Fruit fly (Drosophila melanogaster) whole organism, wandering third instar larva: Measurements from ENCODE around the gene Jhbp5.
A peak's percentile ranks its signal among the peaks of the same experiment; 100 is the strongest.

Experiments
- Abd-B ChIP-seq: fragments of >200 bp; optimal IDR thresholded peaks from 2 replicates; lab custom pipeline; 2017; ENCODE audit warnings: missing biosample characterization, missing genetic modification characterization
- CG32264 ChIP-seq: fragments of 200-800 bp; sonication (Bioruptor generic); optimal IDR thresholded peaks from 2 replicates; lab custom pipeline; 2016; ENCODE audit warnings: missing biosample characterization, missing genetic modification characterization
- CG9705 ChIP-seq: fragments of 200-800 bp; sonication (Bioruptor generic); optimal IDR thresholded peaks from 2 replicates; lab custom pipeline; 2018; ENCODE audit warnings: missing biosample characterization, mild to moderate bottlenecking, missing genetic modification characterization
- CrebA ChIP-seq: fragments of 200-800 bp; sonication (Bioruptor generic); optimal IDR thresholded peaks from 2 replicates; lab custom pipeline; 2016; ENCODE audit warnings: missing biosample characterization, mild to moderate bottlenecking, missing genetic modification characterization, borderline replicate concordance
- Dfd ChIP-seq: fragments of >200 bp; optimal IDR thresholded peaks from 2 replicates; lab custom pipeline; 2017; ENCODE audit warnings: missing biosample characterization, missing genetic modification characterization
- Dif ChIP-seq: fragments of 200-275, 200-300 bp; sonication (Bioruptor generic); optimal IDR thresholded peaks from 2 replicates; lab custom pipeline; 2018; ENCODE audit warnings: missing biosample characterization, missing genetic modification characterization; ENCODE audit not compliant: partially characterized antibody
- HLH106 ChIP-seq: fragments of 200-800 bp; optimal IDR thresholded peaks from 3 replicates; lab custom pipeline; 2019; ENCODE audit warnings: missing biosample characterization, mild to moderate bottlenecking, missing genetic modification characterization, moderate library complexity
- Hnf4 ChIP-seq: fragments of 200-800 bp; sonication (Bioruptor generic); optimal IDR thresholded peaks from 2 replicates; lab custom pipeline; 2016; ENCODE audit warnings: missing biosample characterization, mild to moderate bottlenecking, missing genetic modification characterization
- Hr78 ChIP-seq: fragments of >200 bp; optimal IDR thresholded peaks from 2 replicates; lab custom pipeline; 2017; ENCODE audit warnings: missing biosample characterization, missing genetic modification characterization
- Hr83 ChIP-seq: fragments of 200-300 bp; sonication (Bioruptor generic); optimal IDR thresholded peaks from 2 replicates; lab custom pipeline; 2016; ENCODE audit warnings: missing biosample characterization, mild to moderate bottlenecking, missing genetic modification characterization, moderate library complexity; ENCODE audit not compliant: poor library complexity, severe bottlenecking
- Jra ChIP-seq: sonication (Bioruptor generic); optimal IDR thresholded peaks from 2 replicates; lab custom pipeline; 2016; ENCODE audit warnings: missing biosample characterization, missing genetic modification characterization
- Mio ChIP-seq: sonication (Bioruptor generic); optimal IDR thresholded peaks from 2 replicates; lab custom pipeline; 2016; ENCODE audit warnings: missing biosample characterization, missing genetic modification characterization
- Myc ChIP-seq: fragments of >200 bp; optimal IDR thresholded peaks from 2 replicates; lab custom pipeline; 2017
- N ChIP-seq: fragments of >200 bp; optimal IDR thresholded peaks from 2 replicates; lab custom pipeline; 2018; ENCODE audit warnings: missing biosample characterization, missing external identifiers, missing genetic modification characterization
- OdsH ChIP-seq: fragments of 200-800 bp; sonication (Bioruptor generic); optimal IDR thresholded peaks from 2 replicates; lab custom pipeline; 2016; ENCODE audit warnings: missing biosample characterization, mild to moderate bottlenecking, missing genetic modification characterization
- Rel ChIP-seq, 2 experiments: fragments of 200-800 bp; sonication (Bioruptor generic) in 1 of 2; optimal IDR thresholded peaks; 2 replicates in 1 of 2; 3 replicates in 1 of 2; lab custom pipeline; 2016 to 2019; ENCODE audit warnings: mild to moderate bottlenecking in 2 of 2, missing biosample characterization in 2 of 2, missing genetic modification characterization in 2 of 2, moderate library complexity in 1 of 2
- Sp1 ChIP-seq: fragments of 200-800 bp; sonication (Bioruptor generic); optimal IDR thresholded peaks from 3 replicates; lab custom pipeline; 2019; ENCODE audit warnings: missing biosample characterization, mild to moderate bottlenecking, missing genetic modification characterization, moderate library complexity
- Vsx2 ChIP-seq: fragments of 200-300, 225-300 bp; sonication (Bioruptor generic); optimal IDR thresholded peaks from 2 replicates; lab custom pipeline; 2018; ENCODE audit warnings: missing biosample characterization, missing genetic modification characterization; ENCODE audit not compliant: partially characterized antibody
- br ChIP-seq: fragments of 200-800 bp; sonication (Bioruptor generic); optimal IDR thresholded peaks from 2 replicates; lab custom pipeline; 2016; ENCODE audit warnings: missing biosample characterization, missing genetic modification characterization
- dl ChIP-seq, 2 experiments: fragments of 175-275, 200-275 bp in 1 of 2; fragments of 200-275 bp in 1 of 2; sonication (Bioruptor generic); optimal IDR thresholded peaks; lab custom pipeline; 2018; ENCODE audit warnings: mild to moderate bottlenecking in 2 of 2, missing biosample characterization in 2 of 2, missing genetic modification characterization in 2 of 2, moderate library complexity in 2 of 2; ENCODE audit not compliant: partially characterized antibody in 2 of 2, insufficient read depth in 1 of 2
- dsf ChIP-seq: sonication (Bioruptor generic); optimal IDR thresholded peaks from 2 replicates; lab custom pipeline; 2016; ENCODE audit warnings: missing biosample characterization, missing genetic modification characterization, borderline replicate concordance
- ey ChIP-seq: fragments of 200-800 bp; sonication (Bioruptor generic); optimal IDR thresholded peaks from 2 replicates; lab custom pipeline; 2016; ENCODE audit warnings: missing biosample characterization, missing genetic modification characterization
- foxo ChIP-seq, 2 experiments: fragments of 200-800 bp; sonication (Bioruptor generic); optimal IDR thresholded peaks; 2 replicates in 1 of 2; 3 replicates in 1 of 2; lab custom pipeline; 2016 to 2017; ENCODE audit warnings: missing biosample characterization in 2 of 2, missing genetic modification characterization in 2 of 2
- fru ChIP-seq: fragments of 200-800 bp; sonication (Bioruptor generic); optimal IDR thresholded peaks from 3 replicates; lab custom pipeline; 2016; ENCODE audit warnings: missing biosample characterization, mild to moderate bottlenecking, missing genetic modification characterization
- h ChIP-seq: fragments of 200-800 bp; sonication (Bioruptor generic); optimal IDR thresholded peaks from 3 replicates; lab custom pipeline; 2016; ENCODE audit warnings: missing biosample characterization, mild to moderate bottlenecking, missing genetic modification characterization
- lola ChIP-seq: fragments of >200 bp; optimal IDR thresholded peaks from 2 replicates; lab custom pipeline; 2017; ENCODE audit warnings: missing biosample characterization, missing genetic modification characterization
- pan ChIP-seq: fragments of >200 bp; optimal IDR thresholded peaks from 2 replicates; lab custom pipeline; 2017
- psq ChIP-seq: fragments of 200-800 bp; sonication (Bioruptor generic); optimal IDR thresholded peaks from 3 replicates; lab custom pipeline; 2017; ENCODE audit warnings: missing biosample characterization, mild to moderate bottlenecking, missing genetic modification characterization, moderate library complexity
- rgr ChIP-seq: fragments of 200-800 bp; sonication (Bioruptor generic); optimal IDR thresholded peaks from 3 replicates; lab custom pipeline; 2016; ENCODE audit warnings: missing biosample characterization, mild to moderate bottlenecking, missing genetic modification characterization
- sage ChIP-seq: fragments of 200-800 bp; sonication (Bioruptor generic); optimal IDR thresholded peaks from 2 replicates; lab custom pipeline; 2016; ENCODE audit warnings: missing biosample characterization, mild to moderate bottlenecking, missing genetic modification characterization
- sv ChIP-seq: fragments of 200-800 bp; sonication (Bioruptor generic); optimal IDR thresholded peaks from 3 replicates; lab custom pipeline; 2016; ENCODE audit warnings: missing biosample characterization, missing genetic modification characterization

Gene Jhbp5

DNA sequence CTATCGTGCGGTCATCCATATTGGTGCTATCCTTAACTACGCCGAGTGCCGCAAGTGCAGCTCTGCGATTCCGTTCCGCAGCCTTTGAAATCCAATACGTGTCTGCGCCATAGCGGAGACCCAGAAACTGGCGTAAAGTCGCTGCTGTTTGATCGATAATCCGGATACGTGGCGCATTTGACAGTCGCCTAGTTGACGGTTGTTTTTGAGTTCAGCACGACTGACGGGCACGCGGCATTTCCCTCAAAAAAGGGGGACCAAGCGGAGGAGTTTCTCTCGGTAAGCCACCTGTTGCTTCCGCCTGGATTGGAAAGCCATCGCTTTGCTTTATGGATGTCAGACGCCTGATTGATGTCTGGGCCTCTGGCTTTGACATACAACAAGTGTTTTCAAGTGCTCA, 21.6 kb upstream of the Jhbp5 start, which contains the start of gene CG10185:
CG10185 (minus strand) TSS at position 101 of the 400 bp plus-strand sequence.
- TF ChIP-seq Hr83 (GFP tag; lab: Kevin White, UChicago): no peak
- TF ChIP-seq Jra (GFP tag; lab: Kevin White, UChicago): no peak
- no peak for TF ChIP-seq CG9705 (GFP tag; lab: Kevin White, UChicago)
- TF ChIP-seq OdsH (GFP tag; lab: Kevin White, UChicago): no peak
- no peak for TF ChIP-seq N (GFP tag; lab: Kevin White, UChicago)
- TF ChIP-seq pan: no peak
- TF ChIP-seq Hnf4 (GFP tag; lab: Kevin White, UChicago): no peak
- TF ChIP-seq sage (GFP tag; lab: Kevin White, UChicago): no peak
- no peak for TF ChIP-seq CrebA
- TF ChIP-seq Myc (lab: Kevin White, UChicago): no peak
- TF ChIP-seq dl (GFP tag; optimal IDR thresholded peaks at IDR 0.05; lab: Kevin White, UChicago; ENCODE audit: insufficient read depth in 1 of 2, partially characterized antibody in 2 of 2): no peak
- TF ChIP-seq CG32264 (GFP tag; lab: Kevin White, UChicago): no peak
- no peak for TF ChIP-seq psq (GFP tag; lab: Kevin White, UChicago)
- no peak for TF ChIP-seq Hr78 (GFP tag; lab: Kevin White, UChicago)
- no peak for TF ChIP-seq Abd-B (GFP tag; lab: Kevin White, UChicago)
- TF ChIP-seq lola (GFP tag; lab: Kevin White, UChicago): no peak
- TF ChIP-seq HLH106 (tag; lab: Kevin White, UChicago): no peak
- TF ChIP-seq br (GFP tag; lab: Kevin White, UChicago): no peak
- TF ChIP-seq, all 38 proteins: peak for 0

DNA sequence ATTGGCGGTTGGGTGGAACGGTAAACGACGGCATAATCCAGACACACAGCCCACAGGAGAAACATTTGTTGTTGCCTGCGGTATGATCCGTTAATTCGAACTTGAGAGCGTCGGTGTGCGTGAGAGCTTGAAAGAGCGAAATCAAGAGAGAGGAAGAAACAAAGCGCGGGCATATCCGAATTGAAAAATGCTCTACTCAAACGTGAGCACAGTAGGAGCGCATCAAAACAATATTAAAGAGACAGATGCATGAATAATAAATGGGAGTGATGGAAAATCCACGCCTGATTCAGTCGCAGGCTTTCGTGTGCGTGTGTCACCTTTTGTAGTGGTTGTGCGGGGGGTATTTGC, 5.4 kb upstream of the Jhbp5 start:
- TF ChIP-seq psq (GFP tag; lab: Kevin White, UChicago) (peak; percentile 29), Dif (GFP tag; lab: Kevin White, UChicago) (peak; percentile 34), br (GFP tag; lab: Kevin White, UChicago) (peak; percentile 33), Vsx2 (GFP tag; lab: Kevin White, UChicago) (no peak), dl (GFP tag; optimal IDR thresholded peaks at IDR 0.05; lab: Kevin White, UChicago; ENCODE audit: insufficient read depth in 1 of 2, partially characterized antibody in 2 of 2) (peak in 1 of 2 experiments; percentile 22), Hr83 (GFP tag; lab: Kevin White, UChicago) (peak; percentile 4)

DNA sequence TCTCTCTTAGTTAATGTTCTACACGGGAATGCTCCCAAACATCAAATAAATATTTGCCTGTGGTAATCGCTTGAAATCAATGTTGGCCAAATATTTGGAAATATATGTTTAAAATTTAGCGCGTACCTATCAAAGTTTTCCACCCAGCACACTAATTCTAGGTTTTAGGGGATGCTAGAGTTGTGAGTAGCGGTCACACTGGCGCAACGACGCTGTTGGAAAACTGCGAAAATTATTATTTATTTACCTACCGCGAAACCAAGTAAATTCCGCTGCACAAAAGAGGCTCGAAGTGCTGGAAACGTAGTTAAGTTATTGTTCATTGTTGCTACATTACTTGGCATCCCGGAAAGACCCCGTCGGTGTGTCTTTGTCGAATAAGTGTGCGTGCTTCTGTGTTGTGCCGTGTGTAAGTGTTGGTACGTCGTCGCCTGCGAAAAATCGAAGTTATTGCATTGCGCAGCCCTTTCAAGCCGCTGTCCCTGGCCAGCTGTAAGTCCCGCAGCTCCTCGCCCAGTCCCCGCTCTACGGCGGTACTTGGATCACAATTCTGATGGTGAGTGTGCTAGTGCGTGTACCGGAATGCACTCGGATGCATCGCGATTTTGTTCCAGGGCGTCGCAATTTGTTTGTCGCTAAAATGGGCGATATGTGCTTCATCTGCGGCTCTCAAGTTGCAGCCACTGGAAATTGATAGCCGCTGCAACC, 4.8 kb upstream of the Jhbp5 start, which contains the start of gene msps:
msps (plus strand) TSS at position 181 of the 708 bp plus-strand sequence.
- TF ChIP-seq dsf (GFP tag; lab: Kevin White, UChicago): no peak
- TF ChIP-seq psq (GFP tag; lab: Kevin White, UChicago): no peak
- TF ChIP-seq Mio (GFP tag; lab: Kevin White, UChicago): no peak
- no peak for TF ChIP-seq Rel (GFP tag; optimal IDR thresholded peaks at IDR 0.05; lab: Kevin White, UChicago)
- peak; percentile 19 for TF ChIP-seq Rel (tag; optimal IDR thresholded peaks at IDR 0.05; lab: Kevin White, UChicago)
- TF ChIP-seq Myc (lab: Kevin White, UChicago): no peak
- no peak for TF ChIP-seq sv

DNA sequence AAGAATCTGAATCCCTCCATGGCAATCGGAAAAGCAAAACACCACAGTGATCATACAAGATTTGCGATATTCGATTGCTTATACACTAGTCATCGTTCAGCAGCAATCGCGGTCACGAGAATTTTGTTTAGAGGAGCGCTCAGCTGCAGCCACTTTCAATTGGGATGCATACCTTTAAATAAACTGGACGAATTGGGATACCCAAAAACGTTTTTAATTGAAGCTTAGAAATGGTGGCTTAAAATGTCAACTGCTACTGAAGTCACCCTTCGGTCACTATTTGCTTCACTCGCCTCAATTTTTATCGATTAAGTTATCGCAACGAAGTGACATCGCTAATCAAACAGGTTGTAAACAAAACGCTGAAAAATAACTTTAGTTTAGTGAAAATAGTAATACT, 3.4 kb upstream of the Jhbp5 start, which contains the start of the genes IKKbeta and CG5013:
IKKbeta (minus strand) TSS at position 53 of the 400 bp plus-strand sequence.
CG5013 (plus strand) TSS at position 302 of the 400 bp plus-strand sequence.
- peak; percentile 42 for TF ChIP-seq Jra (GFP tag; lab: Kevin White, UChicago)
- peak; percentile 69 for TF ChIP-seq HLH106 (tag; lab: Kevin White, UChicago)
- peak; percentile 17 for TF ChIP-seq sv
- no peak for TF ChIP-seq OdsH (GFP tag; lab: Kevin White, UChicago)
- TF ChIP-seq rgr (GFP tag; lab: Kevin White, UChicago): peak; percentile 66
- no peak for TF ChIP-seq Dfd (GFP tag; lab: Kevin White, UChicago)
- TF ChIP-seq h (GFP tag; lab: Kevin White, UChicago): peak; percentile 50
- peak; percentile 8 for TF ChIP-seq CG9705 (GFP tag; lab: Kevin White, UChicago)
- peak; percentile 55 for TF ChIP-seq ey (GFP tag; lab: Kevin White, UChicago)
- TF ChIP-seq foxo (GFP tag; optimal IDR thresholded peaks at IDR 0.05; lab: Kevin White, UChicago): peak in 1 of 2 experiments; percentile 69
- TF ChIP-seq Sp1 (GFP tag; lab: Kevin White, UChicago): peak; percentile 42
- TF ChIP-seq fru (GFP tag; lab: Kevin White, UChicago): peak; percentile 35
- peak; percentile 66 for TF ChIP-seq br (GFP tag; lab: Kevin White, UChicago)
- peak; percentile 48 for TF ChIP-seq psq (GFP tag; lab: Kevin White, UChicago)
- no peak for TF ChIP-seq Vsx2 (GFP tag; lab: Kevin White, UChicago)
- no peak for TF ChIP-seq Hnf4 (GFP tag; lab: Kevin White, UChicago)
